Fruit fly (Drosophila melanogaster): ENCODE measurements around the gene FoxP.

Gene FoxP

DNA sequence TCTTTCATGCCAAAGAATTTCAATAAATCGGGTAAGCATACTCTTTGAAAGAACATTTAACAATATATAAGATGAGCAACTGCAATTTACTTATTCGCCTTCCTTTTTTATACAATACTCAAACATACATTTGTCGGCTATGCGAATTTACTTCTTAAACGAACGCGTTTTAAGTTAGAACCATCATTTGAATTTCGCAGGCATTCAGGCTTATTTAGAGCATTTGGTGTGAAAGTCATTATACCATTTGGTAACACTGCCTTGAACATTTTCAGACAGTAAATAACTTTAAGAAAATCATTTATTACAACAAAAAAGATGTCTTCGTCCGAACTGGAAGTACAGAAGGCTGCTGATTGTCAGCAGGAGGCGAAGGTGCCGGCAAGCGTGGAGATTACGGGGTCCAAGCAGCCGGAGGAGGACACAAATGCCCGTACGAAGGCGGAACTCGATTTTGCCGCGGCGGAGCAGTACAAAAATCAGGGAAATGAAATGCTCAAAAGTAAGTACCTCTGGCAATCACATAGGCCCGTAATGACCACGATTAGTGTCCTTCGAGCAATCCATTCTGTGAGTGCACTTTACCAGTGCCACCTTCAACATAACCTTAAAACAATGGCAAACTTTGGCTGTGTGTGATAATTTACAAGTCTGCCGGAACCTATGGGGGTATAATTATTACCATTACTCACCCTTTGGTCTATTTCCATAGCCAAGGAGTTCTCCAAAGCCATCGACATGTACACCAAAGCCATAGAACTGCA lies 17.4 kb upstream of the FoxP start (continued):
- TF ChIP-seq pum (GFP tag; optimal IDR thresholded peaks at IDR 0.05) (no peak), sens (GFP tag) (peak; percentile 18), CG17612 (GFP tag; IDR thresholded peaks at IDR 0.05) (no peak), pb (GFP tag; optimal IDR thresholded peaks at IDR 0.05) (no peak), Pdp1 (GFP tag; optimal IDR thresholded peaks at IDR 0.05) (no peak), CG32767 (GFP tag; IDR thresholded peaks at IDR 0.05) (no peak)

DNA sequence ATGACTTTTGCATAAGTTTGCCTTT lies 17.0 kb upstream of the FoxP start, which contains the start of gene PpD3:
Gene PpD3, plus strand, starts transcription at position 1 of the 25 bp plus-strand sequence.
- TF ChIP-seq Taf1 (GFP tag; IDR thresholded peaks at IDR 0.05): no peak
- TF ChIP-seq BEAF-32 (GFP tag; optimal IDR thresholded peaks at IDR 0.05): peak; percentile 42

dm6 chr3R:9747272-9747874 lies 16.7 kb upstream of the FoxP start, which contains the start of gene CG12948:
CG12948 (minus strand) TSS chr3R:9747744.
- no peak for TF ChIP-seq ash1 (GFP tag; optimal IDR thresholded peaks at IDR 0.05)
- no peak for TF ChIP-seq gt (GFP tag; IDR thresholded peaks at IDR 0.05)
- TF ChIP-seq jigr1 (GFP tag; IDR thresholded peaks at IDR 0.05): no peak
- TF ChIP-seq CG8765 (GFP tag; IDR thresholded peaks at IDR 0.05): no peak
- no peak for TF ChIP-seq Aef1 (GFP tag; IDR thresholded peaks at IDR 0.05)
- TF ChIP-seq sqz (GFP tag; optimal IDR thresholded peaks at IDR 0.05): peak; percentile 97
- no peak for TF ChIP-seq CG6854 (GFP tag; optimal IDR thresholded peaks at IDR 0.05)
- 0 out of 3 replicates have a peak, but pooled peaks have one; percentile 40 for TF ChIP-seq CG34422 (GFP tag; IDR thresholded peaks at IDR 0.05)
- no peak for TF ChIP-seq dimm (GFP tag; IDR thresholded peaks at IDR 0.05)
- TF ChIP-seq nerfin-1 (tag; optimal IDR thresholded peaks at IDR 0.05): peak; percentile 49
- no peak for TF ChIP-seq jing (GFP tag; optimal IDR thresholded peaks at IDR 0.05)
- peak; percentile 46 to 52 for TF ChIP-seq dpn (GFP tag; optimal IDR thresholded peaks at IDR 0.05)
- no peak for TF ChIP-seq CG7556 (GFP tag; optimal IDR thresholded peaks at IDR 0.05)
- TF ChIP-seq CG4707 (GFP tag; optimal IDR thresholded peaks at IDR 0.05): no peak
- TF ChIP-seq CG7786 (GFP tag; optimal IDR thresholded peaks at IDR 0.05): peak; percentile 36
- TF ChIP-seq en (GFP tag; optimal IDR thresholded peaks at IDR 0.05): no peak
- no peak for TF ChIP-seq zen (tag; optimal IDR thresholded peaks at IDR 0.05)
- TF ChIP-seq insv (GFP tag; optimal IDR thresholded peaks at IDR 0.05): peak in 1 of 2 experiments; percentile 32
- TF ChIP-seq inv (GFP tag; IDR thresholded peaks at IDR 0.05; ENCODE audit: partially characterized antibody): peak; percentile 81
- TF ChIP-seq stwl (tag; optimal IDR thresholded peaks at IDR 0.05): no peak
- no peak for TF ChIP-seq Dek (tag; optimal IDR thresholded peaks at IDR 0.05)
- no peak for TF ChIP-seq kay (GFP tag; optimal IDR thresholded peaks at IDR 0.05)
- TF ChIP-seq CG14667 (GFP tag; IDR thresholded peaks at IDR 0.05): no peak
- TF ChIP-seq CG17361 (GFP tag; IDR thresholded peaks at IDR 0.05): no peak; the same call in 1 of the 3 replicates
- no peak for TF ChIP-seq ftz-f1 (GFP tag; optimal IDR thresholded peaks at IDR 0.05)
- TF ChIP-seq CG15601 (tag; optimal IDR thresholded peaks at IDR 0.05): no peak
- peak; percentile 26; the same call in 1 of the 2 replicates for TF ChIP-seq Adf1 (GFP tag; IDR thresholded peaks at IDR 0.05)
- 0 out of 3 replicates have a peak, but pooled peaks have one; percentile 40 for TF ChIP-seq tgo (GFP tag; IDR thresholded peaks at IDR 0.05)
- TF ChIP-seq Mad (GFP tag; optimal IDR thresholded peaks at IDR 0.05): no peak
- TF ChIP-seq CG6791 (GFP tag; IDR thresholded peaks at IDR 0.05; ENCODE audit: partially characterized antibody): peak; percentile 72
- TF ChIP-seq Oaz (GFP tag; IDR thresholded peaks at IDR 0.05): no peak
- TF ChIP-seq Max (GFP tag; optimal IDR thresholded peaks at IDR 0.05): peak; percentile 52
- TF ChIP-seq NK7.1 (GFP tag; optimal IDR thresholded peaks at IDR 0.05): no peak
- TF ChIP-seq otp (GFP tag; IDR thresholded peaks at IDR 0.05): no peak
- TF ChIP-seq fd96Cb (tag; optimal IDR thresholded peaks at IDR 0.05): peak; percentile 3
- TF ChIP-seq Atf-2 (GFP tag; optimal IDR thresholded peaks at IDR 0.05): peak; percentile 22
- TF ChIP-seq CG4282 (GFP tag; optimal IDR thresholded peaks at IDR 0.05): no peak
- TF ChIP-seq psq (GFP tag; optimal IDR thresholded peaks at IDR 0.05): no peak
- peak; percentile 96 for TF ChIP-seq Scr (GFP tag; IDR thresholded peaks at IDR 0.05; ENCODE audit: partially characterized antibody)
- TF ChIP-seq ken (GFP tag; IDR thresholded peaks at IDR 0.05): no peak
